Fruit fly (Drosophila melanogaster): ENCODE data around the gene TBC1D23.
A peak's percentile ranks its signal among the peaks of the same experiment; 100 is the strongest.

Gene TBC1D23

dm6 chr2L:1169867-1170415, 40.8 kb downstream of the TBC1D23 start, which contains the start of the genes CG31922 and Plap:
CG31922 (plus strand) TSS chr2L:1170181.
Plap (minus strand) TSS chr2L:1170365.
- TF ChIP-seq sug (tag; optimal IDR thresholded peaks at IDR 0.05) (peak; percentile 87), CG13123 (GFP tag; optimal IDR thresholded peaks at IDR 0.05) (peak; percentile 47), oc (tag; optimal IDR thresholded peaks at IDR 0.05) (no peak), Neu2 (GFP tag; optimal IDR thresholded peaks at IDR 0.05; ENCODE audit: borderline replicate concordance) (no peak), Stat92E (GFP tag; optimal IDR thresholded peaks at IDR 0.05) (no peak), tap (tag; optimal IDR thresholded peaks at IDR 0.05) (no peak), scrt (GFP tag; optimal IDR thresholded peaks at IDR 0.05) (no peak), Xbp1 (GFP tag; optimal IDR thresholded peaks at IDR 0.05) (peak; percentile 73), eyg (GFP tag; optimal IDR thresholded peaks at IDR 0.05) (no peak), shn (GFP tag; optimal IDR thresholded peaks at IDR 0.05) (peak; percentile 59), Ptx1 (GFP tag; IDR thresholded peaks at IDR 0.05) (peak; percentile 61; the same call in 1 of the 2 replicates), Xrp1 (GFP tag; IDR thresholded peaks at IDR 0.05) (peak; percentile 72), CG8944 (GFP tag; optimal IDR thresholded peaks at IDR 0.05) (peak; percentile 42), al (GFP tag; IDR thresholded peaks at IDR 0.05) (peak; percentile 65), ind (GFP tag; optimal IDR thresholded peaks at IDR 0.05) (peak; percentile 75), CG9817 (tag; optimal IDR thresholded peaks at IDR 0.05) (peak; percentile 72), fru (optimal IDR thresholded peaks at IDR 0.05) (no peak), BtbVII (GFP tag; optimal IDR thresholded peaks at IDR 0.05) (no peak), Hr51 (GFP tag; optimal IDR thresholded peaks at IDR 0.05) (peak in 1 of 2 experiments; percentile 65), Lpt (GFP tag; optimal IDR thresholded peaks at IDR 0.05) (no peak), CoRest (tag; optimal IDR thresholded peaks at IDR 0.05) (peak; percentile 87), Ada2b (GFP tag; IDR thresholded peaks at IDR 0.05) (no peak), row (GFP tag; IDR thresholded peaks at IDR 0.05) (peak; percentile 96), bowl (GFP tag; IDR thresholded peaks at IDR 0.05) (no peak), CG9797 (GFP tag; optimal IDR thresholded peaks at IDR 0.05) (peak; percentile 14), slp2 (GFP tag; optimal IDR thresholded peaks at IDR 0.05) (peak; percentile 45), CG6791 (GFP tag; IDR thresholded peaks at IDR 0.05; ENCODE audit: partially characterized antibody) (peak; percentile 77; the same call in 2 of the 3 replicates), CG1233 (GFP tag; optimal IDR thresholded peaks at IDR 0.05) (peak; percentile 34), CG6272 (GFP tag; IDR thresholded peaks at IDR 0.05) (peak; percentile 70), CG3847 (GFP tag; IDR thresholded peaks at IDR 0.05) (peak; percentile 78), cas (GFP tag; IDR thresholded peaks at IDR 0.05) (no peak), CG10462 (GFP tag; optimal IDR thresholded peaks at IDR 0.05) (peak; percentile 38), MBD-R2 (GFP tag; IDR thresholded peaks at IDR 0.05) (peak; percentile 78), CG9437 (GFP tag; optimal IDR thresholded peaks at IDR 0.05) (peak; percentile 55), Fer3 (tag; optimal IDR thresholded peaks at IDR 0.05) (peak; percentile 58), Nf-YB (GFP tag; optimal IDR thresholded peaks at IDR 0.05) (peak; percentile 29), Side (GFP tag; optimal IDR thresholded peaks at IDR 0.05) (peak; percentile 58), CG6813 (GFP tag; optimal IDR thresholded peaks at IDR 0.05) (no peak), p53 (GFP tag; optimal IDR thresholded peaks at IDR 0.05) (no peak), BEAF-32 (GFP tag; optimal IDR thresholded peaks at IDR 0.05) (peak; percentile 97), nmo (GFP tag; optimal IDR thresholded peaks at IDR 0.05) (peak; percentile 85), Dbx (GFP tag; IDR thresholded peaks at IDR 0.05) (peak; percentile 76; the same call in 2 of the 3 replicates), HmgZ (tag; optimal IDR thresholded peaks at IDR 0.05) (peak; percentile 73), Usf (GFP tag; optimal IDR thresholded peaks at IDR 0.05) (no peak), disco-r (GFP tag; optimal IDR thresholded peaks at IDR 0.05) (peak; percentile 31), CG16813 (GFP tag; IDR thresholded peaks at IDR 0.05; ENCODE audit: partially characterized antibody) (peak; percentile 94), CG10267 (tag; optimal IDR thresholded peaks at IDR 0.05) (peak; percentile 98), pum (GFP tag; optimal IDR thresholded peaks at IDR 0.05) (peak; percentile 74), zfh2 (GFP tag; optimal IDR thresholded peaks at IDR 0.05) (peak; percentile 84), cwo (GFP tag; optimal IDR thresholded peaks at IDR 0.05) (peak; percentile 6)

Measured in whole organism, embryonic.